Fruit fly (Drosophila melanogaster) whole organism, embryonic: ENCODE data around the gene Uxt.

Source experiments
- CG11247 ChIP-seq: fragments of 200-800 bp; sonication (Bioruptor generic); IDR thresholded peaks from 2 replicates; pipeline ENCODE4 v1.3.6; 2022; ENCODE audit warnings: missing biosample characterization, missing genetic modification characterization
- CG11504 ChIP-seq: fragments of 200-800 bp; sonication (Bioruptor generic); optimal IDR thresholded peaks from 3 replicates; lab custom pipeline; 2019; ENCODE audit warnings: missing biosample characterization, mild to moderate bottlenecking, missing genetic modification characterization, moderate library complexity
- CG15601 ChIP-seq: fragments of 200-800 bp; sonication (Bioruptor generic); optimal IDR thresholded peaks from 3 replicates; lab custom pipeline; 2019; ENCODE audit warnings: missing biosample characterization, mild to moderate bottlenecking, missing genetic modification characterization, moderate library complexity
- CG1603 ChIP-seq: fragments of 200-800 bp; sonication (Bioruptor generic); optimal IDR thresholded peaks from 2 replicates; lab custom pipeline; 2019; ENCODE audit warnings: missing biosample characterization, mild to moderate bottlenecking, missing genetic modification characterization, moderate library complexity
- CG17612 ChIP-seq: fragments of 200-800 bp; sonication (Bioruptor generic); IDR thresholded peaks from 2 replicates; pipeline ENCODE4 v1.3.6; 2022; ENCODE audit warnings: missing biosample characterization, missing genetic modification characterization
- CG17829 ChIP-seq: fragments of 200-800 bp; optimal IDR thresholded peaks from 2 replicates; lab custom pipeline; 2019; ENCODE audit warnings: missing biosample characterization, mild to moderate bottlenecking, missing genetic modification characterization, moderate library complexity
- CG31441 ChIP-seq: fragments of 200-800 bp; sonication (Bioruptor generic); IDR thresholded peaks from 2 replicates; pipeline ENCODE4 v1.3.6; 2022; ENCODE audit warnings: missing biosample characterization, missing genetic modification characterization
- CG3726 ChIP-seq: fragments of 200-800 bp; sonication (Bioruptor generic); IDR thresholded peaks from 3 replicates; pipeline ENCODE4, ENCODE4 v1.3.6; 2022; ENCODE audit warnings: missing biosample characterization, missing genetic modification characterization
- CG4404 ChIP-seq: fragments of 200-800 bp; sonication (Bioruptor generic); IDR thresholded peaks from 2 replicates; pipeline ENCODE4 v1.3.6; 2022; ENCODE audit warnings: missing biosample characterization, missing genetic modification characterization
- CG4424 ChIP-seq: fragments of 200-800 bp; sonication (Bioruptor generic); optimal IDR thresholded peaks from 3 replicates; lab custom pipeline; 2016; ENCODE audit warnings: missing biosample characterization, missing genetic modification characterization
- CG6272 ChIP-seq: fragments of 200-800 bp; sonication (Bioruptor generic); IDR thresholded peaks from 2 replicates; pipeline ENCODE4 v1.3.6; 2022; ENCODE audit warnings: missing biosample characterization, missing genetic modification characterization
- CG8388 ChIP-seq: fragments of 200-800 bp; sonication (Bioruptor generic); optimal IDR thresholded peaks from 2 replicates; lab custom pipeline; 2019; ENCODE audit warnings: missing biosample characterization, mild to moderate bottlenecking, missing genetic modification characterization, moderate library complexity
- CG9797 ChIP-seq: fragments of 200-800 bp; sonication (Bioruptor generic); optimal IDR thresholded peaks from 3 replicates; lab custom pipeline; 2018; ENCODE audit warnings: missing biosample characterization, mild to moderate bottlenecking, missing genetic modification characterization
- CG9932 ChIP-seq: fragments of 200-800 bp; sonication (Bioruptor generic); IDR thresholded peaks from 2 replicates; pipeline ENCODE4 v1.3.6; 2022; ENCODE audit warnings: missing biosample characterization, missing genetic modification characterization
- Camta ChIP-seq: fragments of 200-800 bp; sonication (Bioruptor generic); optimal IDR thresholded peaks from 2 replicates; lab custom pipeline; 2016; ENCODE audit warnings: missing biosample characterization, missing genetic modification characterization
- D ChIP-seq, 2 experiments: fragments of 200-800 bp in 1 of 2; fragments of >200 bp in 1 of 2; sonication (Bioruptor generic) in 1 of 2; optimal IDR thresholded peaks; 2 replicates in 1 of 2; 3 replicates in 1 of 2; lab custom pipeline; 2017; ENCODE audit warnings: mild to moderate bottlenecking in 1 of 2, missing biosample characterization in 1 of 2, missing genetic modification characterization in 1 of 2, missing genetic modification reagents in 1 of 2
- Dek ChIP-seq: fragments of 200-800 bp; sonication (Bioruptor generic); optimal IDR thresholded peaks from 3 replicates; lab custom pipeline; 2019; ENCODE audit warnings: missing biosample characterization, mild to moderate bottlenecking, missing genetic modification characterization, moderate library complexity
- Drgx ChIP-seq: fragments of 200-800 bp; sonication (Bioruptor generic); IDR thresholded peaks from 2 replicates; pipeline ENCODE4 v1.3.6; 2022; ENCODE audit warnings: missing biosample characterization, missing genetic modification characterization
- HLH4C ChIP-seq: fragments of 200-800 bp; sonication (Bioruptor generic); IDR thresholded peaks from 3 replicates; pipeline ENCODE4 v1.3.6; 2022; ENCODE audit warnings: missing biosample characterization, missing genetic modification characterization; ENCODE audit not compliant: partially characterized antibody
- Max ChIP-seq: fragments of 200-800 bp; sonication (Bioruptor generic); optimal IDR thresholded peaks from 2 replicates; lab custom pipeline; 2016; ENCODE audit warnings: missing biosample characterization, mild to moderate bottlenecking, missing genetic modification characterization
- Med ChIP-seq: fragments of 200-800 bp; sonication (Bioruptor generic); peaks from one replicate; lab custom pipeline; 2016; ENCODE audit warnings: missing biosample characterization, missing genetic modification characterization, mild to moderate bottlenecking, inconsistent platforms, moderate library complexity
- Ptx1 ChIP-seq: fragments of 200-800 bp; sonication (Bioruptor generic); IDR thresholded peaks from 2 replicates; pipeline ENCODE4 v1.3.6; 2022; ENCODE audit warnings: missing biosample characterization, missing genetic modification characterization
- Rfx ChIP-seq: fragments of 200-800 bp; sonication (Bioruptor generic); IDR thresholded peaks from 2 replicates; pipeline ENCODE4 v1.3.6; 2022; ENCODE audit warnings: missing biosample characterization, missing genetic modification characterization
- Scr ChIP-seq: fragments of 200-800 bp; sonication (Bioruptor generic); IDR thresholded peaks from 2 replicates; pipeline ENCODE4 v1.3.6; 2022; ENCODE audit warnings: missing biosample characterization, missing genetic modification characterization; ENCODE audit not compliant: partially characterized antibody
- Xrp1 ChIP-seq: fragments of 200-800 bp; sonication (Bioruptor generic); IDR thresholded peaks from 2 replicates; pipeline ENCODE4 v1.3.6; 2022; ENCODE audit warnings: missing biosample characterization, missing genetic modification characterization
- ash1 ChIP-seq: fragments of 200-800 bp; sonication (Bioruptor generic); optimal IDR thresholded peaks from 2 replicates; lab custom pipeline; 2018; ENCODE audit warnings: missing biosample characterization, mild to moderate bottlenecking, missing genetic modification characterization
- cas ChIP-seq: fragments of 200-800 bp; sonication (Bioruptor generic); IDR thresholded peaks from 2 replicates; pipeline ENCODE4 v1.3.6; 2022; ENCODE audit warnings: missing biosample characterization, missing genetic modification characterization
- dati ChIP-seq: fragments of 200-800 bp; sonication (Bioruptor generic); IDR thresholded peaks from 2 replicates; pipeline ENCODE4 v1.3.6; 2022; ENCODE audit warnings: missing biosample characterization, missing genetic modification characterization
- en ChIP-seq: fragments of 200-800 bp; sonication (Bioruptor generic); optimal IDR thresholded peaks from 2 replicates; lab custom pipeline; 2016; ENCODE audit warnings: missing biosample characterization, missing genetic modification characterization
- gem ChIP-seq: fragments of 200-800 bp; sonication (Bioruptor generic); optimal IDR thresholded peaks from 2 replicates; lab custom pipeline; 2019; ENCODE audit warnings: missing biosample characterization, mild to moderate bottlenecking, missing genetic modification characterization, moderate library complexity
- hth ChIP-seq: fragments of >200 bp; optimal IDR thresholded peaks from 2 replicates; lab custom pipeline; 2017; ENCODE audit warnings: inconsistent platforms
- lilli ChIP-seq: fragments of 200-800 bp; sonication (Bioruptor generic); optimal IDR thresholded peaks from 3 replicates; lab custom pipeline; 2016; ENCODE audit warnings: missing biosample characterization, missing genetic modification characterization
- maf-S ChIP-seq: fragments of 200-800 bp; sonication (Bioruptor generic); optimal IDR thresholded peaks from 2 replicates; lab custom pipeline; 2016; ENCODE audit warnings: missing biosample characterization, missing genetic modification characterization
- mam ChIP-seq: fragments of 200-800 bp; sonication (Bioruptor generic); optimal IDR thresholded peaks from 3 replicates; lab custom pipeline; 2016; ENCODE audit warnings: missing biosample characterization, missing genetic modification characterization
- phol ChIP-seq: fragments of 200-800 bp; sonication (Bioruptor generic); optimal IDR thresholded peaks from 3 replicates; lab custom pipeline; 2018; ENCODE audit warnings: missing biosample characterization, mild to moderate bottlenecking, missing genetic modification characterization, moderate library complexity
- pnt ChIP-seq: fragments of 200-800 bp; sonication (Bioruptor generic); optimal IDR thresholded peaks from 3 replicates; lab custom pipeline; 2016; ENCODE audit warnings: missing biosample characterization, missing genetic modification characterization
- prd ChIP-seq, 3 experiments: fragments of >200 bp in 2 of 3; fragments of 200-800 bp in 1 of 3; sonication (Bioruptor generic) in 1 of 3; optimal IDR thresholded peaks in 2 of 3; IDR thresholded peaks in 1 of 3; 2 replicates in 2 of 3; 3 replicates in 1 of 3; pipeline versions ENCODE4 v1.3.6 to Lab custom; 2017 to 2022; ENCODE audit warnings: missing biosample characterization in 1 of 3, missing genetic modification characterization in 1 of 3
- row ChIP-seq: fragments of 200-800 bp; sonication (Bioruptor generic); IDR thresholded peaks from 3 replicates; pipeline ENCODE4 v1.3.6; 2022; ENCODE audit warnings: missing biosample characterization, missing genetic modification characterization
- sens ChIP-seq: fragments of 200-800 bp; sonication (Bioruptor generic); peaks from one replicate; lab custom pipeline; 2016; ENCODE audit warnings: missing biosample characterization, missing genetic modification characterization
- sisA ChIP-seq: fragments of 200-800 bp; sonication (Bioruptor generic); IDR thresholded peaks from 2 replicates; pipeline ENCODE4 v1.3.6; 2022; ENCODE audit warnings: missing biosample characterization, missing genetic modification characterization
- sna ChIP-seq: fragments of 200-800 bp; sonication (Bioruptor generic); IDR thresholded peaks from 2 replicates; pipeline ENCODE4 v1.3.6; 2022; ENCODE audit warnings: missing biosample characterization, missing genetic modification characterization; ENCODE audit not compliant: partially characterized antibody
- wdn ChIP-seq: fragments of 200-800 bp; sonication (Bioruptor generic); IDR thresholded peaks from 2 replicates; pipeline ENCODE4 v1.3.6; 2022; ENCODE audit warnings: missing biosample characterization, missing genetic modification characterization

Uxt gene

dm6 chr2L:15273521-15274123, 17.2 kb downstream of the Uxt start:
- TF ChIP-seq prd (optimal IDR thresholded peaks at IDR 0.05; lab: Kevin White, UChicago) (no peak), prd (GFP tag; IDR thresholded peaks at IDR 0.05; lab: Robert Waterston, UW) (peak; percentile 11; the same call in 1 of the 3 replicates), CG8388 (GFP tag; lab: Kevin White, UChicago) (no peak), HLH4C (GFP tag; lab: Robert Waterston, UW) (no peak), CG3726 (no peak), Ptx1 (GFP tag; lab: Robert Waterston, UW) (peak; percentile 21; the same call in 1 of the 2 replicates), en (GFP tag; lab: Kevin White, UChicago) (no peak), CG11504 (peak; percentile 95), CG4424 (GFP tag; lab: Kevin White, UChicago) (peak; percentile 15), Camta (GFP tag; lab: Kevin White, UChicago) (no peak), CG15601 (no peak), Rfx (GFP tag; lab: Robert Waterston, UW) (no peak), CG17612 (GFP tag; lab: Robert Waterston, UW) (no peak), CG6272 (no peak), Scr (GFP tag; lab: Robert Waterston, UW) (no peak), CG9797 (no peak), CG17829 (tag; lab: Kevin White, UChicago) (no peak), Max (GFP tag; lab: Kevin White, UChicago) (no peak), phol (tag; lab: Kevin White, UChicago) (peak; percentile 22), hth (lab: Kevin White, UChicago) (no peak), Xrp1 (GFP tag; lab: Robert Waterston, UW) (peak; percentile 42; the same call in 1 of the 2 replicates), pnt (GFP tag; lab: Kevin White, UChicago) (peak; percentile 0), gem (tag; lab: Kevin White, UChicago) (peak; percentile 25), ash1 (no peak), Dek (tag; lab: Kevin White, UChicago) (no peak), sna (GFP tag; lab: Robert Waterston, UW) (no peak), mam (GFP tag; lab: Kevin White, UChicago) (peak; percentile 18), maf-S (no peak), sisA (GFP tag; lab: Robert Waterston, UW) (peak; percentile 14; the same call in 1 of the 2 replicates), CG4404 (0 out of 2 replicates have a peak, but pooled peaks have one; percentile 19), row (GFP tag; lab: Robert Waterston, UW) (peak; percentile 29; the same call in 1 of the 3 replicates), lilli (no peak), wdn (no peak), dati (no peak), sens (GFP tag; lab: Kevin White, UChicago) (peak; percentile 77), cas (no peak), Drgx (GFP tag; lab: Robert Waterston, UW) (0 out of 2 replicates have a peak, but pooled peaks have one; percentile 31), Med (GFP tag; lab: Kevin White, UChicago) (peak; percentile 32), CG31441 (GFP tag; lab: Robert Waterston, UW) (no peak), CG11247 (GFP tag; lab: Robert Waterston, UW) (no peak), D (optimal IDR thresholded peaks at IDR 0.05; lab: Kevin White, UChicago) (no peak), D (GFP tag; optimal IDR thresholded peaks at IDR 0.05; lab: Kevin White, UChicago) (no peak), CG1603 (tag; lab: Kevin White, UChicago) (peak; percentile 39), CG9932 (GFP tag; lab: Robert Waterston, UW) (0 out of 2 replicates have a peak, but pooled peaks have one; percentile 16)
